Worm (Caenorhabditis elegans) whole organism, mixed stage, embryonic: Measurements from ENCODE around the gene daf-9.

ENCODE experiments used
- blmp-1 ChIP-seq: fragments of 150-350 bp; optimal IDR thresholded peaks from 2 replicates; lab custom pipeline; 2014; ENCODE audit warnings: missing biosample characterization, missing genetic modification characterization
- ceh-39 ChIP-seq: fragments of 150-350 bp; optimal IDR thresholded peaks from 2 replicates; lab custom pipeline; 2014; ENCODE audit warnings: missing biosample characterization, missing genetic modification characterization
- ces-1 ChIP-seq: fragments of 150-350 bp; optimal IDR thresholded peaks from 2 replicates; lab custom pipeline; 2014; ENCODE audit warnings: missing biosample characterization, missing genetic modification reagents, missing genetic modification characterization
- lsy-2 ChIP-seq: fragments of 150-350 bp; optimal IDR thresholded peaks from 2 replicates; lab custom pipeline; 2014; ENCODE audit warnings: missing biosample characterization, missing genetic modification characterization
- mep-1 ChIP-seq: fragments of 150-350 bp; optimal IDR thresholded peaks from 2 replicates; lab custom pipeline; 2017; ENCODE audit warnings: missing biosample characterization, missing genetic modification reagents, missing genetic modification characterization, inconsistent platforms
- nhr-12 ChIP-seq: fragments of 150-350 bp; optimal IDR thresholded peaks from 2 replicates; lab custom pipeline; 2014; ENCODE audit warnings: missing biosample characterization, missing genetic modification characterization
- nhr-237 ChIP-seq: fragments of 150-350 bp; optimal IDR thresholded peaks from 2 replicates; lab custom pipeline; 2014; ENCODE audit warnings: missing biosample characterization, missing genetic modification characterization
- nhr-76 ChIP-seq: sonication (generic microtip); optimal IDR thresholded peaks from 2 replicates; lab custom pipeline; 2017; ENCODE audit warnings: missing biosample characterization, missing genetic modification characterization

DNA sequence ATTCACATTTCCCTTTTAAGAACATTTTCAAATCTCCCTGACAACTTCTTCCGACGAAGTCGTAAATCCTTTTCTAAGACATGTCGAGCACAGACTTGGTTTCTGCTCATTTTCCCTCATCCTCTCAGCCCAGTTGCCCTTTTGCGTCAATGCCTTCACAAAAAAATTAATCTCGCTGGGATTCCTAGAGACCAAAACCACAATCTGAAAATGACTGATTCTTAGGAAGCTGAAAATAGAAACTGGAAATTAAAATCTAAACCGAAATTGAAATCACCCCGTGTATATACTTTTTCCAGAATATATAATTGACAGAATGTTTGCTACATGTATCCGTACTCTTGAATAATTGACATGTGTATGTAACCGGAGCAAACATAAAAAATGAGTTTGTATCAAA, 50.3 kb downstream of the daf-9 start:
- TF ChIP-seq blmp-1 (tag; lab: Kevin White, UChicago), result no peak
- no peak for TF ChIP-seq ces-1 (GFP tag; lab: Kevin White, UChicago)
- no peak for TF ChIP-seq nhr-12 (tag; lab: Kevin White, UChicago)
- TF ChIP-seq mep-1, result no peak
- TF ChIP-seq lsy-2, result no peak
- TF ChIP-seq nhr-237, result no peak
- TF ChIP-seq ceh-39 (tag; lab: Kevin White, UChicago), result no peak
- no peak for TF ChIP-seq nhr-76 (tag; lab: Kevin White, UChicago)
